Fruit fly (Drosophila melanogaster) whole organism, prepupa: ENCODE results near the gene CG15169.

Source experiments
- Blimp-1 ChIP-seq: fragments of 200-800 bp; sonication (Bioruptor generic); optimal IDR thresholded peaks from 3 replicates; lab custom pipeline; 2017; ENCODE audit warnings: missing biosample characterization, missing genetic modification characterization, mild to moderate bottlenecking, moderate library complexity, missing genetic modification reagents
- CG10631 ChIP-seq: fragments of 200-800 bp; sonication (Bioruptor generic); optimal IDR thresholded peaks from 2 replicates; lab custom pipeline; 2016; ENCODE audit warnings: missing biosample characterization, missing genetic modification characterization
- CG10669 ChIP-seq: fragments of 200-800 bp; sonication (Bioruptor generic); optimal IDR thresholded peaks from 3 replicates; lab custom pipeline; 2018; ENCODE audit warnings: missing biosample characterization, mild to moderate bottlenecking, missing genetic modification characterization, moderate library complexity
- CG11762 ChIP-seq: fragments of 200-800 bp; sonication (Bioruptor generic); optimal IDR thresholded peaks from 3 replicates; lab custom pipeline; 2016; ENCODE audit warnings: missing biosample characterization, missing genetic modification characterization; ENCODE audit not compliant: insufficient read depth
- CG11902 ChIP-seq: fragments of 200-800 bp; sonication (Bioruptor generic); optimal IDR thresholded peaks from 3 replicates; lab custom pipeline; 2016; ENCODE audit warnings: missing biosample characterization, missing genetic modification characterization
- CG15336 ChIP-seq: fragments of 200-800 bp; sonication (Bioruptor generic); IDR thresholded peaks from 2 replicates; pipeline ENCODE4 v1.3.6; 2022; ENCODE audit warnings: missing biosample characterization, missing genetic modification characterization
- CG16779 ChIP-seq: fragments of 200-800 bp; sonication (Bioruptor generic); optimal IDR thresholded peaks from 3 replicates; lab custom pipeline; 2017; ENCODE audit warnings: missing biosample characterization, mild to moderate bottlenecking, missing genetic modification characterization
- CG31627 ChIP-seq: fragments of 200-800 bp; sonication (Bioruptor generic); optimal IDR thresholded peaks from 3 replicates; lab custom pipeline; 2016; ENCODE audit warnings: missing biosample characterization, missing genetic modification characterization
- CG32006 ChIP-seq: fragments of 200-800 bp; sonication (Bioruptor generic); optimal IDR thresholded peaks from 3 replicates; lab custom pipeline; 2017; ENCODE audit warnings: missing biosample characterization, mild to moderate bottlenecking, missing genetic modification characterization
- CG34406 ChIP-seq: fragments of 200-800 bp; sonication (Bioruptor generic); optimal IDR thresholded peaks from 3 replicates; lab custom pipeline; 2016; ENCODE audit warnings: missing biosample characterization, missing genetic modification characterization
- CG4318 ChIP-seq: fragments of 200-800 bp; sonication (Bioruptor generic); optimal IDR thresholded peaks from 3 replicates; lab custom pipeline; 2017; ENCODE audit warnings: missing biosample characterization, mild to moderate bottlenecking, missing genetic modification characterization
- CG6163 ChIP-seq: fragments of 200-800 bp; sonication (Bioruptor generic); IDR thresholded peaks from 3 replicates; pipeline ENCODE4 v1.3.6; 2022; ENCODE audit warnings: missing biosample characterization, missing genetic modification characterization
- CG6276 ChIP-seq: fragments of 200-800 bp; sonication (Bioruptor generic); optimal IDR thresholded peaks from 2 replicates; lab custom pipeline; 2017; ENCODE audit warnings: missing biosample characterization, mild to moderate bottlenecking, missing genetic modification characterization
- CG6792 ChIP-seq: fragments of 200-800 bp; sonication (Bioruptor generic); optimal IDR thresholded peaks from 3 replicates; lab custom pipeline; 2016; ENCODE audit warnings: missing biosample characterization, missing genetic modification characterization
- CG6808 ChIP-seq: fragments of 200-800 bp; sonication (Bioruptor generic); optimal IDR thresholded peaks from 3 replicates; lab custom pipeline; 2017; ENCODE audit warnings: missing biosample characterization, missing genetic modification characterization, mild to moderate bottlenecking, moderate library complexity, missing genetic modification reagents
- CG6854 ChIP-seq: fragments of 200-800 bp; sonication (Bioruptor generic); optimal IDR thresholded peaks from 2 replicates; lab custom pipeline; 2017; ENCODE audit warnings: missing biosample characterization, mild to moderate bottlenecking, missing genetic modification characterization
- CG7368 ChIP-seq: fragments of 200-800 bp; sonication (Bioruptor generic); optimal IDR thresholded peaks from 3 replicates; lab custom pipeline; 2016; ENCODE audit warnings: missing biosample characterization, missing genetic modification characterization
- CG8119 ChIP-seq: fragments of 200-800 bp; sonication (Bioruptor generic); IDR thresholded peaks from 3 replicates; pipeline ENCODE4 v1.3.6; 2022; ENCODE audit warnings: missing biosample characterization, missing genetic modification characterization
- CG8319 ChIP-seq: fragments of 200-800 bp; sonication (Bioruptor generic); optimal IDR thresholded peaks from 3 replicates; lab custom pipeline; 2016; ENCODE audit warnings: missing biosample characterization, missing genetic modification characterization
- CG8632 ChIP-seq: fragments of 200-800 bp; sonication (Bioruptor generic); optimal IDR thresholded peaks from 3 replicates; lab custom pipeline; 2016; ENCODE audit warnings: missing biosample characterization, missing genetic modification characterization
- CG9139 ChIP-seq: fragments of 200-800 bp; sonication (Bioruptor generic); optimal IDR thresholded peaks from 3 replicates; lab custom pipeline; 2017; ENCODE audit warnings: missing biosample characterization, mild to moderate bottlenecking, missing genetic modification characterization
- Eip75B ChIP-seq: fragments of 200-800 bp; sonication (Bioruptor generic); optimal IDR thresholded peaks from 3 replicates; lab custom pipeline; 2016; ENCODE audit warnings: missing biosample characterization, missing genetic modification characterization
- Eip78C ChIP-seq: fragments of 200-800 bp; sonication (Bioruptor generic); peaks from one replicate; lab custom pipeline; 2016; ENCODE audit warnings: missing biosample characterization, missing genetic modification characterization
- Eip93F ChIP-seq: fragments of 200-800 bp; sonication (Bioruptor generic); optimal IDR thresholded peaks from 2 replicates; lab custom pipeline; 2016; ENCODE audit warnings: missing biosample characterization, mild to moderate bottlenecking, missing genetic modification characterization
- Ets21C ChIP-seq: fragments of 200-800 bp; sonication (Bioruptor generic); optimal IDR thresholded peaks from 3 replicates; lab custom pipeline; 2016; ENCODE audit warnings: missing biosample characterization, missing genetic modification characterization
- Ets96B ChIP-seq: fragments of 200-800 bp; optimal IDR thresholded peaks from 2 replicates; lab custom pipeline; 2019; ENCODE audit warnings: missing biosample characterization, mild to moderate bottlenecking, missing genetic modification characterization, moderate library complexity
- Hr38 ChIP-seq: sonication (Bioruptor generic); optimal IDR thresholded peaks from 2 replicates; lab custom pipeline; 2016; ENCODE audit warnings: missing biosample characterization, missing genetic modification characterization
- Hr39 ChIP-seq: fragments of 200-800 bp; sonication (Bioruptor generic); optimal IDR thresholded peaks from 2 replicates; lab custom pipeline; 2016; ENCODE audit warnings: missing biosample characterization, missing genetic modification characterization
- Hr4 ChIP-seq: fragments of 200-800 bp; sonication (Bioruptor generic); optimal IDR thresholded peaks from 3 replicates; lab custom pipeline; 2016; ENCODE audit warnings: missing biosample characterization, missing genetic modification characterization
- Lpt ChIP-seq: fragments of 200-800 bp; sonication (Bioruptor generic); optimal IDR thresholded peaks from 3 replicates; lab custom pipeline; 2016; ENCODE audit warnings: missing biosample characterization, missing genetic modification characterization
- Met ChIP-seq: fragments of 200-800 bp; sonication (Bioruptor generic); optimal IDR thresholded peaks from 3 replicates; lab custom pipeline; 2016; ENCODE audit warnings: missing biosample characterization, missing genetic modification characterization
- OdsH ChIP-seq: fragments of 200-800 bp; sonication (Bioruptor generic); optimal IDR thresholded peaks from 3 replicates; lab custom pipeline; 2016; ENCODE audit warnings: missing biosample characterization, missing genetic modification characterization
- Smox ChIP-seq: fragments of 200-800 bp; sonication (Bioruptor generic); optimal IDR thresholded peaks from 3 replicates; lab custom pipeline; 2016; ENCODE audit warnings: missing biosample characterization, missing genetic modification characterization
- Sox14 ChIP-seq: fragments of 200-800 bp; sonication (Bioruptor generic); optimal IDR thresholded peaks from 3 replicates; lab custom pipeline; 2016; ENCODE audit warnings: missing biosample characterization, missing genetic modification characterization
- Sox15 ChIP-seq: fragments of 200-800 bp; sonication (Bioruptor generic); optimal IDR thresholded peaks from 3 replicates; lab custom pipeline; 2016; ENCODE audit warnings: missing biosample characterization, missing genetic modification characterization
- achi ChIP-seq: fragments of 200-800 bp; sonication (Bioruptor generic); optimal IDR thresholded peaks from 3 replicates; lab custom pipeline; 2016; ENCODE audit warnings: missing biosample characterization, missing genetic modification characterization
- acj6 ChIP-seq: fragments of 200-800 bp; sonication (Bioruptor generic); optimal IDR thresholded peaks from 3 replicates; lab custom pipeline; 2016; ENCODE audit warnings: missing biosample characterization, missing genetic modification characterization
- dsx ChIP-seq: fragments of 200-800 bp; optimal IDR thresholded peaks from 3 replicates; lab custom pipeline; 2019; ENCODE audit warnings: missing biosample characterization, mild to moderate bottlenecking, missing genetic modification characterization, moderate library complexity; ENCODE audit not compliant: poor library complexity, severe bottlenecking
- eg ChIP-seq: fragments of 200-800 bp; sonication (Bioruptor generic); IDR thresholded peaks from 3 replicates; pipeline ENCODE4 v1.3.6; 2022; ENCODE audit warnings: missing biosample characterization, missing genetic modification characterization
- esn ChIP-seq: fragments of 200-800 bp; sonication (Bioruptor generic); optimal IDR thresholded peaks from 2 replicates; lab custom pipeline; 2016; ENCODE audit warnings: missing biosample characterization, mild to moderate bottlenecking, missing genetic modification characterization, moderate library complexity
- fd59A ChIP-seq: fragments of 200-800 bp; sonication (Bioruptor generic); optimal IDR thresholded peaks from 2 replicates; lab custom pipeline; 2017; ENCODE audit warnings: missing biosample characterization, mild to moderate bottlenecking, missing genetic modification characterization, missing genetic modification reagents
- fd85E ChIP-seq: fragments of 200-800 bp; sonication (Bioruptor generic); optimal IDR thresholded peaks from 3 replicates; lab custom pipeline; 2016; ENCODE audit warnings: missing biosample characterization, missing genetic modification characterization
- lz ChIP-seq: fragments of 200-800 bp; sonication (Bioruptor generic); optimal IDR thresholded peaks from 3 replicates; lab custom pipeline; 2016; ENCODE audit warnings: missing biosample characterization, missing genetic modification characterization
- pdm3 ChIP-seq: fragments of 200-800 bp; sonication (Bioruptor generic); optimal IDR thresholded peaks from 3 replicates; lab custom pipeline; 2016; ENCODE audit warnings: missing biosample characterization, missing genetic modification characterization
- topi ChIP-seq: fragments of 200-800 bp; sonication (Bioruptor generic); optimal IDR thresholded peaks from 3 replicates; lab custom pipeline; 2016; ENCODE audit warnings: missing biosample characterization, missing genetic modification characterization
- vri ChIP-seq: fragments of 200-800 bp; sonication (Bioruptor generic); optimal IDR thresholded peaks from 3 replicates; lab custom pipeline; 2016; ENCODE audit warnings: missing biosample characterization, mild to moderate bottlenecking, missing genetic modification characterization

The CG15169 gene

DNA sequence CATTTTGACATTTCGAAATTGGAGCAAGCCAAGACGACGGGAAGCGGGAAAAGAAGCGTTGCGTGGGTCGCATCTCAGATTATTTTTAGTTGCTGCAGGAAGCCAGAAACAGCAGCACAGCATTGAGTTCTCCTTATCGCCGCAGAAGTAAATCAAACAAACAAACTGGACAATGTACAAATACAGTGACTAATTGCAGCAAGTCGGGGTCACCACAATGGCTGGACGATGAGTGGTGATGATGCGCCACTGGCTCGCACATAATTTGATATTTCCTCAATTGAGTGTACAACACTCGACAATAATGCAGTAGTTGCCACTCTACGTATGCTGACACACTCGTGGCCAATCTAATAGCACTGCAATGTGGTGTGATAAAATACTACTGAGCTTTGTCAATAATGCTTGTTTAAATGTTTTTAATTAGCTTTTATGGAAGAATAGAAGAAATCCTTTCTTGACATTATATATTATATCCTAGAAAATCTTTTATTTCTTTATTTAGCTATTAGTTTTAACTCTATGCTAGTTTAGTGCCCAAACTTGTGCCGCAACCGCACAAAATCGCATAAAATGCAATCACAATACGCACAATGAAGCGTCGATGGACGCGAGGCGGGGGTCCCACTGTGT is 8.8 kb upstream of the CG15169 start (continued):
- TF ChIP-seq CG6163 (peak; percentile 56; the same call in 2 of the 3 replicates), Sox15 (GFP tag; lab: Kevin White, UChicago) (peak; percentile 10), CG6276 (GFP tag; lab: Kevin White, UChicago) (peak; percentile 86), Blimp-1 (GFP tag; lab: Kevin White, UChicago) (no peak), esn (GFP tag; lab: Kevin White, UChicago) (peak; percentile 51), CG34406 (GFP tag; lab: Kevin White, UChicago) (peak; percentile 51), CG10631 (peak; percentile 70), fd59A (GFP tag; lab: Kevin White, UChicago) (peak; percentile 61)

DNA sequence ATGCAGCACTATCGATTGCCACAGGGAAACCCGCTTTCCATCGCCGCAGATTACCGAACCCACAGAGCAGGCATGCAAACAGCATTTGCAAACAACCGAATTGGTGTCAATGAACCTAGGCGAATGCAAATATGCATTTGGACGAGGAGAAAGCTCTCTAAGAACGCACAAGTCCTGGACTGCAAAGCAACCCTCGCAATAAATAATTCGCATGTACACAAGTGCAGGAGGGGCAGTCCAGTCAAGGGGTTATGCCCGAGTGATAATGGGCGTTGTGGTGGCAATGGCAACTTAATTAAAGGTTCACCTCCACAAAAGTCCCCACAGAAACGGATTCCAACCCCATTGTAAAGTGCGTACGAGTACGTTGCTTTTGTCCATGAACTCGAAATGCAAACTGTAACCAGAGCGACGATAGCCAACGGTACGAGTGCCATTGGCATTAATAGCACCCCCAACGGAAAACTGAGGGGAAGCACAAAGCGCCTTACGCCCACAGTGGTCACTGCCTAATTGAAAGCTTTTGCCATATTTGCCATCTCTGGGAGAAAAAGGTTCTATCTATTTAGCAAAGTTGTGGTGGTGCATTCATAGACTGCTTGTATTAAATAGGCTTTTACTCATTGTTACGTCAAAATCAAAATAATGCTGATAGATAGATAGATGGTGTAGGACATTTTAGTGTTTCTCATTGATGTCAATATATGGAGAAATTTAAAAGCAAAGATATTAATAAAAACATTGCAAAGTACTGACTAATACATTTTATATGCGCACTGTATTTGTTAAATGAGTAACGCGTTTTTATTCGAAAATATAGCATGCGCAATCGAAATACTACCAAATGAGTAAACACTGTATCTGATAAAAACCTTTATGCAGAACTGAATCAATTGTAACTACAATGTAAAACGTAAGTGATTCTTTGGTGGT is 7.7 kb upstream of the CG15169 start:
- TF ChIP-seq CG11902 (GFP tag; lab: Kevin White, UChicago) = no peak
- TF ChIP-seq CG8119 (GFP tag; lab: Robert Waterston, UW) = 0 out of 3 replicates have a peak, but pooled peaks have one; percentile 16
- TF ChIP-seq CG34406 (GFP tag; lab: Kevin White, UChicago) = peak; percentile 33
- TF ChIP-seq CG4318 = no peak
- TF ChIP-seq CG6854 (GFP tag; lab: Kevin White, UChicago) = no peak
- TF ChIP-seq vri (GFP tag; lab: Kevin White, UChicago) = no peak
- TF ChIP-seq Ets21C (GFP tag; lab: Kevin White, UChicago) = no peak
- peak; percentile 29 for TF ChIP-seq Smox (GFP tag; lab: Kevin White, UChicago)
- no peak for TF ChIP-seq OdsH (GFP tag; lab: Kevin White, UChicago)
- no peak for TF ChIP-seq CG6163
- peak; percentile 44 for TF ChIP-seq lz (GFP tag; lab: Kevin White, UChicago)
- peak; percentile 52 for TF ChIP-seq esn (GFP tag; lab: Kevin White, UChicago)
- TF ChIP-seq CG11762 = no peak
- peak; percentile 5 for TF ChIP-seq CG6792 (GFP tag; lab: Kevin White, UChicago)
- TF ChIP-seq Sox14 (GFP tag; lab: Kevin White, UChicago) = peak; percentile 48
- TF ChIP-seq CG8632 (GFP tag; lab: Kevin White, UChicago) = peak; percentile 19
- TF ChIP-seq CG16779 = no peak
- TF ChIP-seq Lpt = no peak
- no peak for TF ChIP-seq CG6808 (GFP tag; lab: Kevin White, UChicago)
- no peak for TF ChIP-seq topi (GFP tag; lab: Kevin White, UChicago)
- TF ChIP-seq Hr38 (GFP tag; lab: Kevin White, UChicago) = no peak
- no peak for TF ChIP-seq CG7368 (GFP tag; lab: Kevin White, UChicago)
- peak; percentile 30 for TF ChIP-seq Ets96B
- no peak for TF ChIP-seq eg (GFP tag; lab: Robert Waterston, UW)
- TF ChIP-seq CG15336 (GFP tag; lab: Robert Waterston, UW) = no peak
- peak; percentile 42 for TF ChIP-seq Met (GFP tag; lab: Kevin White, UChicago)
- peak; percentile 33 for TF ChIP-seq pdm3 (GFP tag; lab: Kevin White, UChicago)
- TF ChIP-seq Eip75B = peak; percentile 17
- TF ChIP-seq Blimp-1 (GFP tag; lab: Kevin White, UChicago) = no peak
- TF ChIP-seq Hr4 (GFP tag; lab: Kevin White, UChicago) = no peak
- TF ChIP-seq acj6 (GFP tag; lab: Kevin White, UChicago) = peak; percentile 51
- TF ChIP-seq Eip93F = no peak
- TF ChIP-seq CG32006 (GFP tag; lab: Kevin White, UChicago) = peak; percentile 36
- TF ChIP-seq dsx (GFP tag; lab: Kevin White, UChicago) = peak; percentile 40
- TF ChIP-seq CG10669 (GFP tag; lab: Kevin White, UChicago) = no peak
- no peak for TF ChIP-seq CG9139 (GFP tag; lab: Kevin White, UChicago)
- TF ChIP-seq CG31627 = peak; percentile 52
- TF ChIP-seq CG8319 = no peak
- no peak for TF ChIP-seq Sox15 (GFP tag; lab: Kevin White, UChicago)
- TF ChIP-seq fd85E (GFP tag; lab: Kevin White, UChicago) = no peak
- TF ChIP-seq Hr39 = peak; percentile 35
- TF ChIP-seq CG10631 = peak; percentile 34
- no peak for TF ChIP-seq CG6276 (GFP tag; lab: Kevin White, UChicago)
- TF ChIP-seq achi (GFP tag; lab: Kevin White, UChicago) = peak; percentile 0
- TF ChIP-seq Eip78C (GFP tag; lab: Kevin White, UChicago) = peak; percentile 73
